Worm (Caenorhabditis elegans) whole organism, L2 larva: ENCODE results near the gene T02C5.1.

ENCODE experiments used
- R02D3.7 ChIP-seq: fragments of 150-350 bp; optimal IDR thresholded peaks from 2 replicates; lab custom pipeline; 2014; ENCODE audit warnings: missing biosample characterization, missing genetic modification characterization
- ama-1 ChIP-seq: fragments of 150-350 bp; optimal IDR thresholded peaks from 2 replicates; lab custom pipeline; 2018; ENCODE audit warnings: inconsistent platforms
- blmp-1 ChIP-seq: sonication (generic microtip); optimal IDR thresholded peaks from 2 replicates; lab custom pipeline; 2017; ENCODE audit warnings: missing genetic modification characterization, mild to moderate bottlenecking, missing compliant biosample characterization, antibody characterized with exemption, moderate library complexity; ENCODE audit not compliant: insufficient read depth
- fos-1 ChIP-seq: fragments of 150-350 bp; optimal IDR thresholded peaks from 2 replicates; lab custom pipeline; 2014; ENCODE audit warnings: missing biosample characterization, missing genetic modification characterization
- lsy-2 ChIP-seq, 2 experiments: fragments of 150-350 bp in 1 of 2; sonication (generic microtip) in 1 of 2; optimal IDR thresholded peaks; 2 replicates each; lab custom pipeline; 2014 to 2017; ENCODE audit warnings: missing biosample characterization in 2 of 2, missing genetic modification characterization in 2 of 2
- mab-5 ChIP-seq: fragments of 150-350 bp; optimal IDR thresholded peaks from 2 replicates; lab custom pipeline; 2014; ENCODE audit warnings: missing biosample characterization, missing genetic modification characterization
- mbf-1 ChIP-seq: sonication (generic microtip); optimal IDR thresholded peaks from 2 replicates; lab custom pipeline; 2017; ENCODE audit warnings: missing biosample characterization, missing genetic modification characterization
- mdl-1 ChIP-seq, 2 experiments: fragments of 150-350 bp in 1 of 2; sonication (generic microtip) in 1 of 2; optimal IDR thresholded peaks; 2 replicates each; lab custom pipeline; 2017; ENCODE audit warnings: missing biosample characterization in 2 of 2, missing genetic modification characterization in 2 of 2
- skn-1 ChIP-seq: sonication (generic microtip); optimal IDR thresholded peaks from 2 replicates; lab custom pipeline; 2017; ENCODE audit warnings: missing biosample characterization, missing genetic modification characterization
- unc-55 ChIP-seq: fragments of 150-350 bp; sonication (generic microtip); optimal IDR thresholded peaks from 3 replicates; lab custom pipeline; 2014; ENCODE audit warnings: missing biosample characterization, missing genetic modification reagents, missing genetic modification characterization
- unc-62 ChIP-seq: fragments of 150-350 bp; optimal IDR thresholded peaks from 2 replicates; lab custom pipeline; 2014; ENCODE audit warnings: missing biosample characterization, missing genetic modification reagents, missing genetic modification characterization
- zag-1 ChIP-seq: fragments of 150-350 bp; optimal IDR thresholded peaks from 2 replicates; lab custom pipeline; 2014; ENCODE audit warnings: missing biosample characterization, missing genetic modification characterization
- ztf-11 ChIP-seq: sonication (generic microtip); optimal IDR thresholded peaks from 2 replicates; lab custom pipeline; 2017; ENCODE audit warnings: missing biosample characterization, missing genetic modification characterization
- ztf-4 ChIP-seq: fragments of 150-350 bp; optimal IDR thresholded peaks from 2 replicates; lab custom pipeline; 2014; ENCODE audit warnings: missing biosample characterization, missing genetic modification characterization

DNA sequence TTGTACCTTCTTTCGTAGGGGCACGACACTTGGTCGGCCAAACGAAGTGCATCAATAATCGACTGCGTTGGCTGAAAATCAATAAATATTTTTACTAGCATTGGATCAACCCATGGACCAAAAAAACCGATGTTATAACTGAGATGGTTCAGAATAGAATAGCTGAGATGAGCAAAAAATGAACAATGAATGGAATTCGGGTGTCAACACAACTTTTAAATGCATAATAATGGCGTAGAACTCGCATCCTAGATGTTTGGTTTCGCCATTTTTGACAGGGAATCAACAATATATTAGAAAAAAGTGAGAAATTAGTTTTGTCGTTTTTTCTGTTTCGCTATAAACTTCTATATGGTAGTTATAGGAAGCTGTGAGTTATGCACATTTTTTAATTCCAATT, 30.4 kb upstream of the T02C5.1 start, which contains the start of gene F54G2.1:
- TF ChIP-seq mdl-1 (tag; optimal IDR thresholded peaks at IDR 0.05; lab: Kevin White, UChicago): no peak
- TF ChIP-seq lsy-2 (tag; optimal IDR thresholded peaks at IDR 0.05; lab: Kevin White, UChicago): no peak
- no peak for TF ChIP-seq mbf-1
- TF ChIP-seq zag-1 (tag; lab: Kevin White, UChicago): no peak
- no peak for TF ChIP-seq ztf-4 (tag; lab: Kevin White, UChicago)
- TF ChIP-seq fos-1 (tag; lab: Kevin White, UChicago): no peak
- TF ChIP-seq mab-5: no peak
- TF ChIP-seq blmp-1 (tag; lab: Kevin White, UChicago): no peak
- TF ChIP-seq unc-55 (GFP tag; lab: Kevin White, UChicago): no peak
- no peak for TF ChIP-seq ama-1 (lab: Kevin White, UChicago)
- TF ChIP-seq unc-62 (GFP tag; lab: Kevin White, UChicago): no peak
- no peak for TF ChIP-seq ztf-11 (tag; lab: Kevin White, UChicago)
- TF ChIP-seq skn-1 (tag; lab: Kevin White, UChicago): no peak
- TF ChIP-seq R02D3.7 (tag; lab: Kevin White, UChicago): no peak
